Worm (Caenorhabditis elegans): ENCODE data around the gene B0303.4.

Gene B0303.4

ce11 chrIII:8654400-8654980 is 35.2 kb upstream of the B0303.4 start:
- TF ChIP-seq T22C8.4 (GFP tag; IDR thresholded peaks at IDR 0.05) (no peak), ztf-23 (GFP tag; IDR thresholded peaks at IDR 0.05) (no peak), tab-1 (GFP tag; IDR thresholded peaks at IDR 0.05) (no peak), cog-1 (tag; optimal IDR thresholded peaks at IDR 0.05) (no peak), med-1 (GFP tag; optimal IDR thresholded peaks at IDR 0.05; ENCODE audit: insufficient read depth) (no peak), ref-1 (GFP tag; conservative IDR thresholded peaks at IDR 0.05) (no peak)

ce11 chrIII:8655412-8655811 is 34.2 kb upstream of the B0303.4 start:
- no peak for TF ChIP-seq flt-1 (GFP tag; IDR thresholded peaks at IDR 0.05)
- no peak for TF ChIP-seq med-1 (GFP tag; optimal IDR thresholded peaks at IDR 0.05; ENCODE audit: insufficient read depth)
- TF ChIP-seq ref-1 (GFP tag; conservative IDR thresholded peaks at IDR 0.05): no peak
- TF ChIP-seq cog-1 (tag; optimal IDR thresholded peaks at IDR 0.05): no peak
- no peak for TF ChIP-seq tab-1 (GFP tag; IDR thresholded peaks at IDR 0.05)
- no peak for TF ChIP-seq ztf-23 (GFP tag; IDR thresholded peaks at IDR 0.05)
- no peak for TF ChIP-seq T22C8.4 (GFP tag; IDR thresholded peaks at IDR 0.05)
- TF ChIP-seq klf-2 (GFP tag; conservative IDR thresholded peaks at IDR 0.05): no peak
- TF ChIP-seq ztf-29 (GFP tag; IDR thresholded peaks at IDR 0.05): no peak

ce11 chrIII:8656055-8656454 is 33.6 kb upstream of the B0303.4 start:
- no peak for TF ChIP-seq T22C8.4 (GFP tag; IDR thresholded peaks at IDR 0.05)
- TF ChIP-seq klf-2 (GFP tag; conservative IDR thresholded peaks at IDR 0.05): no peak
- no peak for TF ChIP-seq flt-1 (GFP tag; IDR thresholded peaks at IDR 0.05)
- no peak for TF ChIP-seq ztf-23 (GFP tag; IDR thresholded peaks at IDR 0.05)
- TF ChIP-seq ref-1 (GFP tag; conservative IDR thresholded peaks at IDR 0.05): no peak
- TF ChIP-seq tab-1 (GFP tag; IDR thresholded peaks at IDR 0.05): no peak
- TF ChIP-seq cog-1 (tag; optimal IDR thresholded peaks at IDR 0.05): no peak
- TF ChIP-seq ztf-29 (GFP tag; IDR thresholded peaks at IDR 0.05): no peak
- no peak for TF ChIP-seq med-1 (GFP tag; optimal IDR thresholded peaks at IDR 0.05; ENCODE audit: insufficient read depth)

ce11 chrIII:8656957-8657356 is 32.7 kb upstream of the B0303.4 start:
- TF ChIP-seq med-1 (GFP tag; optimal IDR thresholded peaks at IDR 0.05; ENCODE audit: insufficient read depth) (no peak), T22C8.4 (GFP tag; IDR thresholded peaks at IDR 0.05) (no peak), ztf-23 (GFP tag; IDR thresholded peaks at IDR 0.05) (no peak)

ce11 chrIII:8657676-8658366 is 31.8 kb upstream of the B0303.4 start:
- TF ChIP-seq flt-1 (GFP tag; IDR thresholded peaks at IDR 0.05) (no peak), ztf-29 (GFP tag; IDR thresholded peaks at IDR 0.05) (no peak), med-1 (GFP tag; optimal IDR thresholded peaks at IDR 0.05; ENCODE audit: insufficient read depth) (no peak), ref-1 (GFP tag; conservative IDR thresholded peaks at IDR 0.05) (no peak), tab-1 (GFP tag; IDR thresholded peaks at IDR 0.05) (no peak), T22C8.4 (GFP tag; IDR thresholded peaks at IDR 0.05) (no peak), klf-2 (GFP tag; conservative IDR thresholded peaks at IDR 0.05) (no peak), cog-1 (tag; optimal IDR thresholded peaks at IDR 0.05) (no peak), ztf-23 (GFP tag; IDR thresholded peaks at IDR 0.05) (no peak)

ce11 chrIII:8658367-8658761 is 31.3 kb upstream of the B0303.4 start:
- TF ChIP-seq tab-1 (GFP tag; IDR thresholded peaks at IDR 0.05): no peak
- TF ChIP-seq med-1 (GFP tag; optimal IDR thresholded peaks at IDR 0.05; ENCODE audit: insufficient read depth): no peak
- TF ChIP-seq ztf-29 (GFP tag; IDR thresholded peaks at IDR 0.05): no peak
- no peak for TF ChIP-seq T22C8.4 (GFP tag; IDR thresholded peaks at IDR 0.05)
- no peak for TF ChIP-seq cog-1 (tag; optimal IDR thresholded peaks at IDR 0.05)

ce11 chrIII:8663143-8663542 is 26.5 kb upstream of the B0303.4 start:
- TF ChIP-seq flt-1 (GFP tag; IDR thresholded peaks at IDR 0.05) (no peak), T22C8.4 (GFP tag; IDR thresholded peaks at IDR 0.05) (no peak), ztf-23 (GFP tag; IDR thresholded peaks at IDR 0.05) (no peak), klf-2 (GFP tag; conservative IDR thresholded peaks at IDR 0.05) (no peak), cog-1 (tag; optimal IDR thresholded peaks at IDR 0.05) (no peak), med-1 (GFP tag; optimal IDR thresholded peaks at IDR 0.05; ENCODE audit: insufficient read depth) (no peak), ztf-29 (GFP tag; IDR thresholded peaks at IDR 0.05) (no peak), tab-1 (GFP tag; IDR thresholded peaks at IDR 0.05) (no peak), ref-1 (GFP tag; conservative IDR thresholded peaks at IDR 0.05) (no peak)

ce11 chrIII:8664897-8665388 is 24.7 kb upstream of the B0303.4 start, which contains the start of gene F22B7.1:
F22B7.1 (plus strand) TSS chrIII:8665338.
- TF ChIP-seq tab-1 (GFP tag; IDR thresholded peaks at IDR 0.05) (no peak), T22C8.4 (GFP tag; IDR thresholded peaks at IDR 0.05) (no peak), flt-1 (GFP tag; IDR thresholded peaks at IDR 0.05) (no peak), klf-2 (GFP tag; conservative IDR thresholded peaks at IDR 0.05) (no peak)

ce11 chrIII:8667382-8667781 is 22.3 kb upstream of the B0303.4 start, which contains the start of gene dpy-19:
dpy-19 (minus strand) TSS chrIII:8667482.
- TF ChIP-seq tab-1 (GFP tag; IDR thresholded peaks at IDR 0.05): no peak
- TF ChIP-seq flt-1 (GFP tag; IDR thresholded peaks at IDR 0.05): no peak
- no peak for TF ChIP-seq ztf-29 (GFP tag; IDR thresholded peaks at IDR 0.05)
- no peak for TF ChIP-seq klf-2 (GFP tag; conservative IDR thresholded peaks at IDR 0.05)
- TF ChIP-seq ref-1 (GFP tag; conservative IDR thresholded peaks at IDR 0.05): no peak
- TF ChIP-seq T22C8.4 (GFP tag; IDR thresholded peaks at IDR 0.05): no peak
- no peak for TF ChIP-seq cog-1 (tag; optimal IDR thresholded peaks at IDR 0.05)
- TF ChIP-seq ztf-23 (GFP tag; IDR thresholded peaks at IDR 0.05): no peak

ce11 chrIII:8668717-8669116 is 20.9 kb upstream of the B0303.4 start:
- TF ChIP-seq med-1 (GFP tag; optimal IDR thresholded peaks at IDR 0.05; ENCODE audit: insufficient read depth) (no peak), cog-1 (tag; optimal IDR thresholded peaks at IDR 0.05) (no peak), T22C8.4 (GFP tag; IDR thresholded peaks at IDR 0.05) (no peak), ztf-23 (GFP tag; IDR thresholded peaks at IDR 0.05) (no peak), ztf-29 (GFP tag; IDR thresholded peaks at IDR 0.05) (no peak), ref-1 (GFP tag; conservative IDR thresholded peaks at IDR 0.05) (no peak), klf-2 (GFP tag; conservative IDR thresholded peaks at IDR 0.05) (no peak), tab-1 (GFP tag; IDR thresholded peaks at IDR 0.05) (no peak), flt-1 (GFP tag; IDR thresholded peaks at IDR 0.05) (no peak)

Data from whole organism, midembryonic.